Worm (Caenorhabditis elegans) whole organism, late embryonic: ENCODE data around the gene D2007.2.
A peak's percentile ranks its signal among the peaks of the same experiment; 100 is the strongest.

ENCODE experiments used
- dve-1 ChIP-seq: sonication (generic microtip); optimal IDR thresholded peaks from 2 replicates; lab custom pipeline; 2017; ENCODE audit warnings: antibody characterized with exemption, mild to moderate bottlenecking, missing genetic modification characterization, missing compliant biosample characterization
- fkh-10 ChIP-seq: fragments of 150-350 bp; optimal IDR thresholded peaks from 2 replicates; lab custom pipeline; 2014; ENCODE audit warnings: missing biosample characterization, missing genetic modification reagents, missing genetic modification characterization
- hlh-13 ChIP-seq: fragments of 200-800 bp; sonication (Bioruptor generic); optimal IDR thresholded peaks from 2 replicates; lab custom pipeline; 2018; ENCODE audit warnings: mild to moderate bottlenecking, missing genetic modification characterization, missing compliant biosample characterization
- nfya-1 ChIP-seq: sonication (generic microtip); optimal IDR thresholded peaks from 2 replicates; lab custom pipeline; 2017; ENCODE audit warnings: missing genetic modification characterization, mild to moderate bottlenecking, missing compliant biosample characterization, antibody characterized with exemption, moderate library complexity
- pqm-1 ChIP-seq: sonication (generic microtip); optimal IDR thresholded peaks from 2 replicates; lab custom pipeline; 2016; ENCODE audit warnings: missing genetic modification characterization, missing compliant biosample characterization
- rnt-1 ChIP-seq: sonication (generic microtip); optimal IDR thresholded peaks from 2 replicates; lab custom pipeline; 2016; ENCODE audit warnings: missing genetic modification characterization, missing compliant biosample characterization

ce11 chrIII:8136517-8137099, 12.2 kb upstream of the D2007.2 start:
- no peak for TF ChIP-seq pqm-1
- TF ChIP-seq rnt-1 (tag; lab: Kevin White, UChicago) = no peak
- no peak for TF ChIP-seq hlh-13 (GFP tag; lab: Kevin White, UChicago)
- TF ChIP-seq fkh-10 (GFP tag; lab: Kevin White, UChicago) = no peak
- peak; percentile 7 for TF ChIP-seq nfya-1 (tag; lab: Kevin White, UChicago)
- no peak for TF ChIP-seq dve-1 (tag; lab: Kevin White, UChicago)
